Fruit fly (Drosophila melanogaster): ENCODE measurements around the gene Ttc1.

DNA sequence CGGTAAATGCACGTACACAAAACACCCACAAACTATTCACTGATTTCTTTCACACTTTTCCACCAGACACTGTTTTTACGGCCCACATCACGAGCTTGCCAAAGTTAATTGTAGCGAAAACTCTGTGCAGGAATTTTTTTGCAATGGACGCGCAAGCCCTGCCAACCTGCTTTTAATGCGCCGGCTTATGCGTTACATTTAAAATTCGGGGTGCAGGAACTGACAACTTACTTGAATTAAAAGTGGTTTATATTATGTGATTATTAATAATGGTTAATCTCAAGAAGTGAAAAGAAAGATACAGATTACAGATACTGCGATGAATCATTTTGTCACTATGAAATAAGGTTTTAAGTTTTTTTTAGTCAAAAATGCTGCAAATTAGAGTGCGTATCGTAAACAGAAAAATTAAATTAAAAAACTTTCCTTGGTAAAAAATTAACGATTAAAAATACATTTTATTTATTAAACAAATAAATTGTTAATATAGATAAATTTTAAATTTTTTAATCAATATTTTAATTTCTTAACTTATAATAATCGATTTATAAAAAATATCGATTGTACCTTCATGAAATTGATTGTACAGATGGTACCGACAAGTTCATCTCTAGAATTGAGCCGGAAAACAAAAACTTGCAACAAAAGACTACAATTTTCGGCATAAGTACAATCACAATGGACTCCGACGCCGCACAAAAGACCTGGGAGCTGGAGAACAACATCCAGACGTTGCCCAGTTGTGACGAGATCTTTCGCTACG lies 26.9 kb upstream of the Ttc1 start, which contains the start of the genes CG42232 and CSN5:
- no peak for TF ChIP-seq prd (optimal IDR thresholded peaks at IDR 0.05)
- TF ChIP-seq prd (GFP tag; IDR thresholded peaks at IDR 0.05), result peak; percentile 59; the same call in 2 of the 3 replicates
- no peak for TF ChIP-seq gcm2 (GFP tag; optimal IDR thresholded peaks at IDR 0.05)
- TF ChIP-seq ken (GFP tag; IDR thresholded peaks at IDR 0.05), result no peak
- TF ChIP-seq eyg (GFP tag; optimal IDR thresholded peaks at IDR 0.05), result no peak

Data from whole organism, embryonic.